Worm (Caenorhabditis elegans): ENCODE measurements around the gene Y51H4A.13.
"Not testable (repeated sequence)": the region's sequence is repeated elsewhere in the genome, so short reads cannot be mapped to it uniquely, and the experiment has no call there.

Y51H4A.13 gene

ce11 chrIV:16646192-16646544 is at the start of gene Y51H4A.13:
Gene Y51H4A.13, minus strand, starts transcription at chrIV:16646373.
- not testable (repeated sequence) for TF ChIP-seq blmp-1 (tag; optimal IDR thresholded peaks at IDR 0.05); pqm-1 (tag; optimal IDR thresholded peaks at IDR 0.05); unc-62 (GFP tag; optimal IDR thresholded peaks at IDR 0.05)

- TF ChIP-seq isw-1 (GFP tag; IDR thresholded peaks at IDR 0.05) (no peak), grh-1 (GFP tag; IDR thresholded peaks at IDR 0.05) (no peak), F16B12.6 (tag; optimal IDR thresholded peaks at IDR 0.05) (no peak), irx-1 (tag; optimal IDR thresholded peaks at IDR 0.05) (no peak), ceh-63 (GFP tag; optimal IDR thresholded peaks at IDR 0.05) (no peak), ceh-82 (tag; optimal IDR thresholded peaks at IDR 0.05) (no peak), nhr-77 (tag; optimal IDR thresholded peaks at IDR 0.05) (no peak), lin-35 (GFP tag; optimal IDR thresholded peaks at IDR 0.05) (no peak), C16A3.4 (tag; optimal IDR thresholded peaks at IDR 0.05) (no peak), elt-2 (tag; optimal IDR thresholded peaks at IDR 0.05) (no peak), nhr-84 (tag; optimal IDR thresholded peaks at IDR 0.05) (no peak), fkh-8 (tag; optimal IDR thresholded peaks at IDR 0.05) (no peak), nhr-19 (GFP tag; conservative IDR thresholded peaks at IDR 0.05) (no peak), lsy-2 (tag; optimal IDR thresholded peaks at IDR 0.05) (no peak), mdl-1 (tag; optimal IDR thresholded peaks at IDR 0.05) (no peak), swsn-7 (tag; optimal IDR thresholded peaks at IDR 0.05) (no peak), dsc-1 (tag; optimal IDR thresholded peaks at IDR 0.05) (no peak), nhr-237 (tag; optimal IDR thresholded peaks at IDR 0.05) (no peak), ztf-11 (tag; optimal IDR thresholded peaks at IDR 0.05) (no peak), elt-3 (tag; optimal IDR thresholded peaks at IDR 0.05) (no peak)
Measured at ce11 chrIV:16694567-16694966, 48.4 kb upstream of the Y51H4A.13 start, which contains the start of gene Y51H4A.941. Gene Y51H4A.941, minus strand, starts transcription at chrIV:16694667.

ce11 chrIV:16684224-16684623 is 38.1 kb upstream of the Y51H4A.13 start:
- TF ChIP-seq hlh-4 (tag; optimal IDR thresholded peaks at IDR 0.05), result no peak
- TF ChIP-seq isw-1 (GFP tag; IDR thresholded peaks at IDR 0.05), result no peak
- no peak for TF ChIP-seq C04F5.9 (tag; optimal IDR thresholded peaks at IDR 0.05)
- no peak for TF ChIP-seq nhr-28 (tag; optimal IDR thresholded peaks at IDR 0.05)
- no peak for TF ChIP-seq ztf-4 (tag; optimal IDR thresholded peaks at IDR 0.05)
- no peak for TF ChIP-seq xbp-1 (tag; optimal IDR thresholded peaks at IDR 0.05)
- TF ChIP-seq dsc-1 (tag; optimal IDR thresholded peaks at IDR 0.05), result peak; percentile 29
- TF ChIP-seq nhr-237 (tag; optimal IDR thresholded peaks at IDR 0.05), result no peak
- TF ChIP-seq ama-1 (optimal IDR thresholded peaks at IDR 0.05), result no peak
- no peak for TF ChIP-seq ceh-63 (GFP tag; optimal IDR thresholded peaks at IDR 0.05)
- TF ChIP-seq F16B12.6 (tag; optimal IDR thresholded peaks at IDR 0.05), result no peak
- peak in 1 of 3 experiments; percentile 4 for TF ChIP-seq ceh-82 (tag; optimal IDR thresholded peaks at IDR 0.05)
- TF ChIP-seq pax-3 (tag; optimal IDR thresholded peaks at IDR 0.05), result no peak
- TF ChIP-seq nhr-19 (GFP tag; conservative IDR thresholded peaks at IDR 0.05), result peak; percentile 32; the same call in 1 of the 2 replicates
- TF ChIP-seq snu-23 (GFP tag; optimal IDR thresholded peaks at IDR 0.05), result peak; percentile 69
- TF ChIP-seq hpl-2 (GFP tag; optimal IDR thresholded peaks at IDR 0.05), result no peak
- no peak for TF ChIP-seq lin-15B (tag; optimal IDR thresholded peaks at IDR 0.05)
- TF ChIP-seq skn-1 (tag; optimal IDR thresholded peaks at IDR 0.05), result no peak
- TF ChIP-seq unc-86 (tag; optimal IDR thresholded peaks at IDR 0.05), result no peak
- no peak for TF ChIP-seq nhr-11 (tag; optimal IDR thresholded peaks at IDR 0.05)
- no peak for TF ChIP-seq zag-1 (tag; optimal IDR thresholded peaks at IDR 0.05)
- TF ChIP-seq ceh-90 (tag; optimal IDR thresholded peaks at IDR 0.05), result no peak
- TF ChIP-seq vab-15 (tag; optimal IDR thresholded peaks at IDR 0.05), result no peak
- no peak for TF ChIP-seq lin-39 (tag; optimal IDR thresholded peaks at IDR 0.05)
- no peak for TF ChIP-seq lin-14 (GFP tag; optimal IDR thresholded peaks at IDR 0.05)
- TF ChIP-seq pag-3 (tag; optimal IDR thresholded peaks at IDR 0.05; ENCODE audit: borderline replicate concordance, insufficient read depth), result no peak
- no peak for TF ChIP-seq unc-30 (tag; optimal IDR thresholded peaks at IDR 0.05)
- no peak for TF ChIP-seq unc-130 (tag; optimal IDR thresholded peaks at IDR 0.05)
- no peak for TF ChIP-seq egl-13 (tag; optimal IDR thresholded peaks at IDR 0.05)
- TF ChIP-seq mdl-1 (tag; optimal IDR thresholded peaks at IDR 0.05), result peak in 1 of 2 experiments; percentile 6
- TF ChIP-seq sox-4 (tag; optimal IDR thresholded peaks at IDR 0.05), result no peak
- no peak for TF ChIP-seq ceh-88 (GFP tag; IDR thresholded peaks at IDR 0.05)
- TF ChIP-seq snpc-4 (tag; optimal IDR thresholded peaks at IDR 0.05), result peak; percentile 7
- peak in 1 of 2 experiments; percentile 27 for TF ChIP-seq efl-1 (optimal IDR thresholded peaks at IDR 0.05)
- TF ChIP-seq efl-1 (GFP tag; optimal IDR thresholded peaks at IDR 0.05 in 1 of 2), result peak in 1 of 2 experiments; percentile 12
- no peak for TF ChIP-seq fos-1 (tag; optimal IDR thresholded peaks at IDR 0.05)
